Fruit fly (Drosophila melanogaster): ENCODE data around the gene Eig71Eb.

The Eig71Eb gene

DNA sequence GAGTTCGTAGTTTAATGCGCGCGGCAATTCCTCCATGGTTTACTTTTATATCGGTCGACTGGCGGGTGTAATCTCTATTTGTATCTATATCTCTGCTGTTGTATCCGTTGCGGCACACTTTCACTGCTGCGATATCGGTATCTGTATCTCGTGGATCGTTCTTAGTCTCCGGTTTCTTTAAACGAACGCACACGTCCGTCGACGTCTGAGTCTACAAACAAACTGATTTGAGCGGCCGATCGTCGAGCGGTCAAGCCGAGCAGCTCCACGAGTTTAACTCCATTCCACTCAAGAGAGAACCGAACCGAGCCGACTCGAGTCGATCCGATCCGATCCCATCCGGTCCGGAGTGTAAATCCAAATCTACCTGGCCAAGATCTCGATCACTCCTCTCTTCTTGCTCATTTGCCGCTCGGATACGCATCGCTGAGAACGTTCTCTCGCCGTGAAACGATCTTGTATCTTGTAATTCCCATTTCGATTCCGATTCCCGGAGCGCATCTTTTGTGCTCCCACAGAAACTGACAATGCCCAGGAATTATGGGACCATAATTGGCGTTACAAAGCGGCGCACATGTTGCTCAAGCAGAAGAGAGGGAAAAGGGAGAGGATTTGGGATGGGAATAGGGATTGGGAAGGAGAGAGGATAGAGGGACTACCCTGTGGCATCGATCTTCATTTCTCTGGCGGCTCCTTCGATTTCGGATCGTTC, 50.0 kb downstream of the Eig71Eb start, which contains the start of gene comm2 (continued):
- no peak for TF ChIP-seq hkb (optimal IDR thresholded peaks at IDR 0.05)
- TF ChIP-seq hkb (GFP tag; IDR thresholded peaks at IDR 0.05), result 0 out of 2 replicates have a peak, but pooled peaks have one; percentile 14
- TF ChIP-seq CG15269 (tag; optimal IDR thresholded peaks at IDR 0.05), result no peak
- TF ChIP-seq CG9876 (GFP tag; optimal IDR thresholded peaks at IDR 0.05), result no peak
- TF ChIP-seq CG6765 (GFP tag; optimal IDR thresholded peaks at IDR 0.05), result no peak
- no peak for TF ChIP-seq Ssrp (tag; optimal IDR thresholded peaks at IDR 0.05)
- no peak for TF ChIP-seq pan (optimal IDR thresholded peaks at IDR 0.05)
- no peak for TF ChIP-seq pan (GFP tag; optimal IDR thresholded peaks at IDR 0.05 in 1 of 2, IDR thresholded peaks at IDR 0.05 in 1 of 2)
- no peak for TF ChIP-seq sens-2 (GFP tag; IDR thresholded peaks at IDR 0.05)
- TF ChIP-seq br (optimal IDR thresholded peaks at IDR 0.05), result no peak
- TF ChIP-seq shn (GFP tag; optimal IDR thresholded peaks at IDR 0.05), result no peak
- TF ChIP-seq Hmx (GFP tag; optimal IDR thresholded peaks at IDR 0.05), result no peak
- peak; percentile 45; the same call in 1 of the 2 replicates for TF ChIP-seq CG13287 (GFP tag; IDR thresholded peaks at IDR 0.05; ENCODE audit: partially characterized antibody)
- no peak for TF ChIP-seq btn (GFP tag; optimal IDR thresholded peaks at IDR 0.05)
- TF ChIP-seq CG7839 (tag; optimal IDR thresholded peaks at IDR 0.05), result no peak
- TF ChIP-seq dimm (GFP tag; IDR thresholded peaks at IDR 0.05), result no peak
- TF ChIP-seq Deaf1 (tag; optimal IDR thresholded peaks at IDR 0.05), result peak; percentile 96
- no peak for TF ChIP-seq CG3163 (GFP tag; optimal IDR thresholded peaks at IDR 0.05)
- TF ChIP-seq D (optimal IDR thresholded peaks at IDR 0.05), result peak; percentile 93
- TF ChIP-seq D (GFP tag; optimal IDR thresholded peaks at IDR 0.05), result no peak
- no peak for TF ChIP-seq CG11560 (tag; IDR thresholded peaks at IDR 0.05)
- TF ChIP-seq Lpt (GFP tag; optimal IDR thresholded peaks at IDR 0.05), result no peak
- TF ChIP-seq CG8089 (GFP tag; optimal IDR thresholded peaks at IDR 0.05), result no peak
- TF ChIP-seq dati (GFP tag; IDR thresholded peaks at IDR 0.05), result no peak
- no peak for TF ChIP-seq CG31365 (tag; optimal IDR thresholded peaks at IDR 0.05)
- no peak for TF ChIP-seq Ets65A (GFP tag)
- no peak for TF ChIP-seq HLH54F (GFP tag; optimal IDR thresholded peaks at IDR 0.05)
- no peak for TF ChIP-seq CG12104 (GFP tag; optimal IDR thresholded peaks at IDR 0.05)
- TF ChIP-seq MTF-1 (GFP tag; optimal IDR thresholded peaks at IDR 0.05; ENCODE audit: borderline replicate concordance), result peak; percentile 33
- no peak for TF ChIP-seq usp (GFP tag; optimal IDR thresholded peaks at IDR 0.05)
- no peak for TF ChIP-seq D19B (GFP tag; optimal IDR thresholded peaks at IDR 0.05)
- no peak for TF ChIP-seq CG12155 (GFP tag; optimal IDR thresholded peaks at IDR 0.05)
- TF ChIP-seq pita (GFP tag; optimal IDR thresholded peaks at IDR 0.05), result no peak
- peak; percentile 1 for TF ChIP-seq CG17385 (GFP tag; optimal IDR thresholded peaks at IDR 0.05)
- no peak for TF ChIP-seq CG3838 (GFP tag; optimal IDR thresholded peaks at IDR 0.05)
- TF ChIP-seq Sox100B (GFP tag; optimal IDR thresholded peaks at IDR 0.05), result no peak
- peak; percentile 70 for TF ChIP-seq yki (optimal IDR thresholded peaks at IDR 0.05)
- no peak for TF ChIP-seq BEAF-32 (GFP tag; optimal IDR thresholded peaks at IDR 0.05)
- TF ChIP-seq E2f1 (GFP tag; IDR thresholded peaks at IDR 0.05), result no peak
- TF ChIP-seq Dbx (GFP tag; IDR thresholded peaks at IDR 0.05), result 0 out of 3 replicates have a peak, but pooled peaks have one; percentile 20
- TF ChIP-seq sim (GFP tag; IDR thresholded peaks at IDR 0.05), result no peak
- TF ChIP-seq CG8281 (tag; optimal IDR thresholded peaks at IDR 0.05), result no peak
- no peak for TF ChIP-seq Sin3A (optimal IDR thresholded peaks at IDR 0.05)
- TF ChIP-seq Sry-β (GFP tag; optimal IDR thresholded peaks at IDR 0.05), result no peak
- no peak for TF ChIP-seq CG17568 (GFP tag; optimal IDR thresholded peaks at IDR 0.05)
- no peak for TF ChIP-seq dm (GFP tag; optimal IDR thresholded peaks at IDR 0.05)
- no peak for TF ChIP-seq mam (GFP tag; optimal IDR thresholded peaks at IDR 0.05)
- no peak; the same call in 2 of the 3 replicates for TF ChIP-seq knrl (GFP tag; IDR thresholded peaks at IDR 0.05; ENCODE audit: partially characterized antibody)
- no peak for TF ChIP-seq fd3F (GFP tag; optimal IDR thresholded peaks at IDR 0.05)
- peak; percentile 60; the same call in 1 of the 2 replicates for TF ChIP-seq CG42726 (GFP tag; IDR thresholded peaks at IDR 0.05; ENCODE audit: partially characterized antibody)
- peak; percentile 2 for TF ChIP-seq CG8924 (tag; optimal IDR thresholded peaks at IDR 0.05)
- TF ChIP-seq ash1 (GFP tag; optimal IDR thresholded peaks at IDR 0.05), result peak; percentile 23

All from whole organism, embryonic.